Worm (Caenorhabditis elegans) whole organism, late embryonic: ENCODE measurements around the gene daf-14.

Source experiments
- C38D4.7 ChIP-seq: fragments of 200-800 bp; sonication (Bioruptor generic); optimal IDR thresholded peaks from 2 replicates; lab custom pipeline; 2018; ENCODE audit warnings: mild to moderate bottlenecking, missing genetic modification characterization, moderate library complexity, missing compliant biosample characterization
- F13H6.1 ChIP-seq: sonication (generic microtip); optimal IDR thresholded peaks from 2 replicates; lab custom pipeline; 2016; ENCODE audit warnings: missing genetic modification characterization, missing compliant biosample characterization
- K09A11.1 ChIP-seq: sonication (generic microtip); optimal IDR thresholded peaks from 2 replicates; lab custom pipeline; 2017; ENCODE audit warnings: antibody characterized with exemption, mild to moderate bottlenecking, missing genetic modification characterization, missing compliant biosample characterization; ENCODE audit not compliant: insufficient read depth
- T23F11.4 ChIP-seq: fragments of 200-800 bp; sonication (Bioruptor generic); optimal IDR thresholded peaks from 2 replicates; lab custom pipeline; 2018; ENCODE audit warnings: mild to moderate bottlenecking, missing genetic modification characterization, missing compliant biosample characterization
- Y22D7AL.16 ChIP-seq: sonication (generic microtip); optimal IDR thresholded peaks from 2 replicates; lab custom pipeline; 2016; ENCODE audit warnings: missing genetic modification characterization, missing compliant biosample characterization
- ahr-1 ChIP-seq: sonication (generic microtip); optimal IDR thresholded peaks from 2 replicates; lab custom pipeline; 2016; ENCODE audit warnings: missing genetic modification characterization, missing compliant biosample characterization
- ama-1 ChIP-seq: fragments of 150-350 bp; optimal IDR thresholded peaks from 2 replicates; lab custom pipeline; 2014
- ceh-14 ChIP-seq: sonication (generic microtip); optimal IDR thresholded peaks from 2 replicates; lab custom pipeline; 2016; ENCODE audit warnings: missing genotype, missing genetic modification characterization, missing compliant biosample characterization
- ceh-18 ChIP-seq: sonication (generic microtip); optimal IDR thresholded peaks from 2 replicates; lab custom pipeline; 2016; ENCODE audit warnings: missing genetic modification characterization, missing compliant biosample characterization
- ceh-19 ChIP-seq: fragments of 200-800 bp; sonication (Bioruptor generic); optimal IDR thresholded peaks from 2 replicates; lab custom pipeline; 2018; ENCODE audit warnings: mild to moderate bottlenecking, missing genetic modification characterization, missing compliant biosample characterization
- ceh-2 ChIP-seq: sonication (generic microtip); optimal IDR thresholded peaks from 2 replicates; lab custom pipeline; 2016; ENCODE audit warnings: missing genotype, missing genetic modification characterization, missing compliant biosample characterization
- ceh-22 ChIP-seq: sonication (generic microtip); optimal IDR thresholded peaks from 2 replicates; lab custom pipeline; 2017; ENCODE audit warnings: missing biosample characterization, missing genetic modification characterization
- ceh-31 ChIP-seq: sonication (generic microtip); optimal IDR thresholded peaks from 2 replicates; lab custom pipeline; 2016; ENCODE audit warnings: missing genetic modification characterization, missing compliant biosample characterization
- ceh-34 ChIP-seq: sonication (generic microtip); optimal IDR thresholded peaks from 2 replicates; lab custom pipeline; 2016; ENCODE audit warnings: mild to moderate bottlenecking, missing genetic modification characterization, missing compliant biosample characterization
- ceh-48 ChIP-seq: sonication (generic microtip); optimal IDR thresholded peaks from 2 replicates; lab custom pipeline; 2016; ENCODE audit warnings: missing genetic modification characterization, inconsistent platforms, missing compliant biosample characterization
- ceh-6 ChIP-seq: fragments of 200-800 bp; sonication (Bioruptor generic); optimal IDR thresholded peaks from 2 replicates; lab custom pipeline; 2018; ENCODE audit warnings: mild to moderate bottlenecking, missing genetic modification characterization, missing compliant biosample characterization
- dmd-4 ChIP-seq: sonication (generic microtip); optimal IDR thresholded peaks from 2 replicates; lab custom pipeline; 2016; ENCODE audit warnings: borderline replicate concordance, missing genetic modification characterization, missing compliant biosample characterization
- dve-1 ChIP-seq: sonication (generic microtip); optimal IDR thresholded peaks from 2 replicates; lab custom pipeline; 2017; ENCODE audit warnings: antibody characterized with exemption, mild to moderate bottlenecking, missing genetic modification characterization, missing compliant biosample characterization
- elt-2 ChIP-seq: sonication (generic microtip); optimal IDR thresholded peaks from 2 replicates; lab custom pipeline; 2016; ENCODE audit warnings: missing genetic modification reagents, missing genetic modification characterization, missing compliant biosample characterization
- eyg-1 ChIP-seq: sonication (generic microtip); optimal IDR thresholded peaks from 2 replicates; lab custom pipeline; 2016; ENCODE audit warnings: missing genotype, missing genetic modification characterization, missing compliant biosample characterization
- fax-1 ChIP-seq: sonication (generic microtip); optimal IDR thresholded peaks from 2 replicates; lab custom pipeline; 2016; ENCODE audit warnings: missing genotype, missing genetic modification characterization, missing compliant biosample characterization
- fkh-10 ChIP-seq: fragments of 150-350 bp; optimal IDR thresholded peaks from 2 replicates; lab custom pipeline; 2014; ENCODE audit warnings: missing biosample characterization, missing genetic modification reagents, missing genetic modification characterization
- fkh-6 ChIP-seq: sonication (generic microtip); optimal IDR thresholded peaks from 2 replicates; lab custom pipeline; 2016; ENCODE audit warnings: missing genetic modification characterization, missing compliant biosample characterization
- gmeb-2 ChIP-seq: sonication (generic microtip); optimal IDR thresholded peaks from 2 replicates; lab custom pipeline; 2016; ENCODE audit warnings: missing genetic modification characterization, inconsistent platforms, missing compliant biosample characterization
- hlh-13 ChIP-seq: fragments of 200-800 bp; sonication (Bioruptor generic); optimal IDR thresholded peaks from 2 replicates; lab custom pipeline; 2018; ENCODE audit warnings: mild to moderate bottlenecking, missing genetic modification characterization, missing compliant biosample characterization
- hlh-15 ChIP-seq: sonication (generic microtip); optimal IDR thresholded peaks from 2 replicates; lab custom pipeline; 2016; ENCODE audit warnings: missing genetic modification characterization, missing compliant biosample characterization
- hlh-8 ChIP-seq: sonication (generic microtip); optimal IDR thresholded peaks from 2 replicates; lab custom pipeline; 2016; ENCODE audit warnings: missing genotype, missing genetic modification characterization, missing compliant biosample characterization
- madf-2 ChIP-seq: sonication (generic microtip); optimal IDR thresholded peaks from 2 replicates; lab custom pipeline; 2017; ENCODE audit warnings: missing genetic modification characterization, missing compliant biosample characterization
- mec-3 ChIP-seq: sonication (generic microtip); optimal IDR thresholded peaks from 2 replicates; lab custom pipeline; 2016; ENCODE audit warnings: borderline replicate concordance, missing genetic modification characterization, missing compliant biosample characterization
- nfya-1 ChIP-seq: sonication (generic microtip); optimal IDR thresholded peaks from 2 replicates; lab custom pipeline; 2017; ENCODE audit warnings: missing genetic modification characterization, mild to moderate bottlenecking, missing compliant biosample characterization, antibody characterized with exemption, moderate library complexity
- nhr-232 ChIP-seq: sonication (generic microtip); optimal IDR thresholded peaks from 2 replicates; lab custom pipeline; 2016; ENCODE audit warnings: missing genetic modification characterization, missing compliant biosample characterization
- npax-4 ChIP-seq: sonication (generic microtip); optimal IDR thresholded peaks from 2 replicates; lab custom pipeline; 2016; ENCODE audit warnings: missing genetic modification characterization, missing compliant biosample characterization
- odd-2 ChIP-seq: sonication (generic microtip); optimal IDR thresholded peaks from 2 replicates; lab custom pipeline; 2017; ENCODE audit warnings: antibody characterized with exemption, mild to moderate bottlenecking, missing genetic modification characterization, missing compliant biosample characterization
- pag-3 ChIP-seq: sonication (generic microtip); optimal IDR thresholded peaks from 2 replicates; lab custom pipeline; 2016; ENCODE audit warnings: missing compliant biosample characterization, missing genetic modification characterization, borderline replicate concordance
- pat-9 ChIP-seq: fragments of 200-800 bp; sonication (Bioruptor generic); optimal IDR thresholded peaks from 2 replicates; lab custom pipeline; 2018; ENCODE audit warnings: mild to moderate bottlenecking, missing genetic modification characterization, moderate library complexity, missing compliant biosample characterization
- pax-1 ChIP-seq: fragments of 150-350 bp; optimal IDR thresholded peaks from 2 replicates; lab custom pipeline; 2014; ENCODE audit warnings: missing biosample characterization, missing genetic modification characterization
- pha-2 ChIP-seq: sonication (generic microtip); optimal IDR thresholded peaks from 2 replicates; lab custom pipeline; 2017; ENCODE audit warnings: mild to moderate bottlenecking, missing genetic modification characterization, missing compliant biosample characterization
- pha-4 ChIP-seq: fragments of 150-350 bp; optimal IDR thresholded peaks from 2 replicates; lab custom pipeline; 2018; ENCODE audit warnings: missing biosample characterization, missing genetic modification reagents, missing genetic modification characterization
- ref-2 ChIP-seq: sonication (generic microtip); optimal IDR thresholded peaks from 2 replicates; lab custom pipeline; 2016; ENCODE audit warnings: missing genetic modification characterization, missing compliant biosample characterization
- rnt-1 ChIP-seq: sonication (generic microtip); optimal IDR thresholded peaks from 2 replicates; lab custom pipeline; 2016; ENCODE audit warnings: missing genetic modification characterization, missing compliant biosample characterization
- sdc-2 ChIP-seq: sonication (generic microtip); optimal IDR thresholded peaks from 2 replicates; lab custom pipeline; 2016; ENCODE audit warnings: missing genotype, missing genetic modification characterization, missing compliant biosample characterization
- sox-2 ChIP-seq: fragments of 200-800 bp; sonication (Bioruptor generic); IDR thresholded peaks from 2 replicates; pipeline ENCODE4 v1.3.6; 2022; ENCODE audit warnings: missing genetic modification reagents, missing genetic modification characterization, missing compliant biosample characterization
- sox-4 ChIP-seq: sonication (generic microtip); optimal IDR thresholded peaks from 2 replicates; lab custom pipeline; 2017; ENCODE audit warnings: mild to moderate bottlenecking, missing genetic modification characterization, inconsistent platforms, missing compliant biosample characterization
- syd-9 ChIP-seq: sonication (generic microtip); optimal IDR thresholded peaks from 2 replicates; lab custom pipeline; 2016; ENCODE audit warnings: mild to moderate bottlenecking, missing genetic modification characterization, moderate library complexity, missing compliant biosample characterization
- tbx-2 ChIP-seq: sonication (generic microtip); optimal IDR thresholded peaks from 2 replicates; lab custom pipeline; 2016; ENCODE audit warnings: missing genetic modification characterization, missing compliant biosample characterization
- tbx-7 ChIP-seq: sonication (generic microtip); optimal IDR thresholded peaks from 2 replicates; lab custom pipeline; 2016; ENCODE audit warnings: missing genotype, missing genetic modification characterization, missing compliant biosample characterization
- ttx-3 ChIP-seq: sonication (generic microtip); optimal IDR thresholded peaks from 2 replicates; lab custom pipeline; 2016; ENCODE audit warnings: missing genetic modification reagents, missing genetic modification characterization, missing compliant biosample characterization
- unc-42 ChIP-seq: sonication (generic microtip); optimal IDR thresholded peaks from 2 replicates; lab custom pipeline; 2016; ENCODE audit warnings: missing genotype, missing genetic modification characterization, missing compliant biosample characterization
- unc-86 ChIP-seq: sonication (generic microtip); optimal IDR thresholded peaks from 2 replicates; lab custom pipeline; 2016; ENCODE audit warnings: missing genetic modification characterization, missing compliant biosample characterization
- zip-5 ChIP-seq: sonication (generic microtip); optimal IDR thresholded peaks from 2 replicates; lab custom pipeline; 2016; ENCODE audit warnings: missing genetic modification characterization, missing compliant biosample characterization

daf-14 gene

ce11 chrIV:10251261-10251660, 834 bp downstream of the daf-14 start:
- no peak for TF ChIP-seq ttx-3
- TF ChIP-seq T23F11.4 (GFP tag; lab: Kevin White, UChicago), result no peak

DNA sequence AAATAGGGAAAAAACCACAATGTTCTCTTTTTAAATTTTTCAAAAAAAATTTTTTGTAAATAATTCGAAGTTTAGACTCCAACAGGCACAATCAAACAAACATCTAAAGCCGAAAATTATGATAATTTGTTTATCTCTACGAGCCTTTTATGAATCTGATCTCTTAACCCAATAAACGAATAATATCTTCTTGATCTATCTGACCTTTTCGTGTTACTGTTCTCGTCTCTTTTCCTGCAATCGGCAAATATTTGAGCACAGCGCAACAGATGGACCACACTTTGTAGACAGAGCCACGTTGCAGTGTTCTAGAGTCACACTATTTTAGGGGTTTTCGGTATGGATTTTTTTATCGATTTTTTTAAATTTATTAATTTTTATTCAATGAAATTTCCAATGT, 1.3 kb downstream of the daf-14 start:
- TF ChIP-seq pat-9 (no peak), sdc-2 (no peak), ceh-6 (GFP tag; lab: Kevin White, UChicago) (no peak), fkh-6 (tag; lab: Kevin White, UChicago) (no peak), ceh-14 (tag; lab: Kevin White, UChicago) (no peak), elt-2 (no peak), gmeb-2 (no peak), T23F11.4 (GFP tag; lab: Kevin White, UChicago) (no peak)

DNA sequence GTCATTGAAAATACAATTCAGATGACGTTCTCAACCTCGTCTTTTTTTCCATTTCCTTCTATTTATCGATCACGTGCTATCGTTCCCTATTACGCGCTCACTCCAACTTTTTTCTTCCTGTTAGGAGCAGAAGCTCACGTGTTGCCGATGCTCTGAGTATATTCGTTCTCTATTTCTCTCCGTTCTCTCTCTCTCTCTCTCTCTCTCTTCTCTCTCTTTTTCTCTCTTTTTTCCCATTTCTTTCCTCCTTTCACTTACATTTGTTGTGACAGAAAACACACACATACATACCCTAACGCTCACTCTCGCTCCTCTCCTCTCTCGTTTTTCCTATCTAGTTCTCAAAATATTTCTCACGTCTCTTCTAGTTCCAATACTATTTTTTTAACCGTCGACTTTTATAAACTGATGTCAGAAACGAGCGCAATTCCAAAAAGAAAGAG, 1.9 kb downstream of the daf-14 start:
- TF ChIP-seq fax-1 (tag; lab: Kevin White, UChicago), result no peak
- no peak for TF ChIP-seq dmd-4 (tag; lab: Kevin White, UChicago)
- no peak for TF ChIP-seq odd-2
- peak; percentile 38 for TF ChIP-seq F13H6.1
- no peak for TF ChIP-seq C38D4.7 (GFP tag; lab: Kevin White, UChicago)
- no peak for TF ChIP-seq pat-9
- no peak for TF ChIP-seq ceh-14 (tag; lab: Kevin White, UChicago)
- TF ChIP-seq K09A11.1 (tag; lab: Kevin White, UChicago), result no peak
- no peak for TF ChIP-seq fkh-10 (GFP tag; lab: Kevin White, UChicago)
- TF ChIP-seq ceh-22 (tag; lab: Kevin White, UChicago), result no peak
- no peak for TF ChIP-seq tbx-7 (tag; lab: Kevin White, UChicago)
- TF ChIP-seq pha-4, result no peak
- no peak for TF ChIP-seq unc-86 (tag; lab: Kevin White, UChicago)
- TF ChIP-seq dve-1 (tag; lab: Kevin White, UChicago), result no peak
- TF ChIP-seq pha-2 (tag; lab: Kevin White, UChicago), result no peak
- no peak for TF ChIP-seq ama-1 (lab: Kevin White, UChicago)
- TF ChIP-seq syd-9, result no peak
- peak; percentile 2 for TF ChIP-seq ceh-34
- TF ChIP-seq rnt-1 (tag; lab: Kevin White, UChicago), result no peak
- no peak for TF ChIP-seq hlh-15 (tag; lab: Kevin White, UChicago)
- TF ChIP-seq sox-4 (tag; lab: Kevin White, UChicago), result no peak
- peak; percentile 17 for TF ChIP-seq eyg-1 (tag; lab: Kevin White, UChicago)
- TF ChIP-seq nhr-232 (tag; lab: Kevin White, UChicago), result no peak
- TF ChIP-seq ceh-2 (tag; lab: Kevin White, UChicago), result no peak
- no peak for TF ChIP-seq sox-2 (GFP tag; lab: Robert Waterston, UW)
- TF ChIP-seq npax-4 (tag; lab: Kevin White, UChicago), result no peak
- TF ChIP-seq pax-1 (tag; lab: Kevin White, UChicago), result no peak
- peak; percentile 61 for TF ChIP-seq ceh-31 (tag; lab: Kevin White, UChicago)
- TF ChIP-seq tbx-2 (tag; lab: Kevin White, UChicago), result peak; percentile 46
- peak; percentile 5 for TF ChIP-seq pag-3 (tag; lab: Kevin White, UChicago)
- TF ChIP-seq nfya-1 (tag; lab: Kevin White, UChicago), result peak; percentile 64
- TF ChIP-seq ceh-48 (tag; lab: Kevin White, UChicago), result no peak
- no peak for TF ChIP-seq Y22D7AL.16 (tag; lab: Kevin White, UChicago)
- peak; percentile 66 for TF ChIP-seq ref-2 (tag; lab: Kevin White, UChicago)
- no peak for TF ChIP-seq ahr-1 (tag; lab: Kevin White, UChicago)
- no peak for TF ChIP-seq ceh-19 (GFP tag; lab: Kevin White, UChicago)
- no peak for TF ChIP-seq madf-2 (tag; lab: Kevin White, UChicago)
- no peak for TF ChIP-seq ceh-6 (GFP tag; lab: Kevin White, UChicago)
- peak; percentile 77 for TF ChIP-seq unc-42
- no peak for TF ChIP-seq hlh-13 (GFP tag; lab: Kevin White, UChicago)
- no peak for TF ChIP-seq hlh-8
- peak; percentile 87 for TF ChIP-seq ceh-18 (tag; lab: Kevin White, UChicago)
- no peak for TF ChIP-seq zip-5 (tag; lab: Kevin White, UChicago)
- no peak for TF ChIP-seq mec-3 (tag; lab: Kevin White, UChicago)
